Fruit fly (Drosophila melanogaster) whole organism, embryonic: Measurements from ENCODE around the gene CG14273.

ENCODE experiments used
- ATbp ChIP-seq: fragments of 200-800 bp; sonication (Bioruptor generic); optimal IDR thresholded peaks from 2 replicates; lab custom pipeline; 2017; ENCODE audit warnings: missing biosample characterization, mild to moderate bottlenecking, missing genetic modification characterization, missing genetic modification reagents
- Ada2b ChIP-seq: fragments of 200-800 bp; sonication (Bioruptor generic); IDR thresholded peaks from 2 replicates; pipeline ENCODE4 v1.3.6; 2022; ENCODE audit warnings: missing biosample characterization, missing genetic modification characterization
- CG10274 ChIP-seq: fragments of 200-800 bp; sonication (Bioruptor generic); optimal IDR thresholded peaks from 3 replicates; lab custom pipeline; 2017; ENCODE audit warnings: missing biosample characterization, mild to moderate bottlenecking, missing genetic modification characterization
- CG10462 ChIP-seq: fragments of 200-800 bp; sonication (Bioruptor generic); optimal IDR thresholded peaks from 2 replicates; lab custom pipeline; 2016; ENCODE audit warnings: missing biosample characterization, missing genetic modification characterization
- CG12104 ChIP-seq: fragments of 200-800 bp; sonication (Bioruptor generic); optimal IDR thresholded peaks from 3 replicates; lab custom pipeline; 2016; ENCODE audit warnings: missing biosample characterization, missing genetic modification characterization
- CG12219 ChIP-seq: fragments of 200-800 bp; sonication (Bioruptor generic); optimal IDR thresholded peaks from 3 replicates; lab custom pipeline; 2018; ENCODE audit warnings: missing biosample characterization, mild to moderate bottlenecking, missing genetic modification characterization
- CG12769 ChIP-seq: fragments of 200-800 bp; sonication (Bioruptor generic); optimal IDR thresholded peaks from 2 replicates; lab custom pipeline; 2019; ENCODE audit warnings: missing biosample characterization, mild to moderate bottlenecking, missing genetic modification characterization, moderate library complexity
- CG15073 ChIP-seq: fragments of 200-800 bp; sonication (Bioruptor generic); optimal IDR thresholded peaks from 2 replicates; lab custom pipeline; 2016; ENCODE audit warnings: missing biosample characterization, missing genetic modification characterization
- CG15514 ChIP-seq: fragments of 200-800 bp; sonication (Bioruptor generic); optimal IDR thresholded peaks from 3 replicates; lab custom pipeline; 2017; ENCODE audit warnings: missing biosample characterization, missing genetic modification characterization, mild to moderate bottlenecking, moderate library complexity, missing genetic modification reagents
- CG18599 ChIP-seq: fragments of 200-800 bp; sonication (Bioruptor generic); optimal IDR thresholded peaks from 3 replicates; lab custom pipeline; 2017; ENCODE audit warnings: missing biosample characterization, missing genetic modification characterization, mild to moderate bottlenecking, moderate library complexity, missing genetic modification reagents
- CG2712 ChIP-seq: fragments of 200-800 bp; optimal IDR thresholded peaks from 3 replicates; lab custom pipeline; 2019; ENCODE audit warnings: missing biosample characterization, mild to moderate bottlenecking, missing genetic modification characterization, moderate library complexity
- CG2889 ChIP-seq: fragments of 200-800 bp; sonication (Bioruptor generic); IDR thresholded peaks from 3 replicates; pipeline ENCODE4 v1.3.6; 2022; ENCODE audit warnings: missing biosample characterization, missing genetic modification characterization
- CG3726 ChIP-seq: fragments of 200-800 bp; sonication (Bioruptor generic); IDR thresholded peaks from 3 replicates; pipeline ENCODE4, ENCODE4 v1.3.6; 2022; ENCODE audit warnings: missing biosample characterization, missing genetic modification characterization
- CG4854 ChIP-seq: fragments of 200-800 bp; sonication (Bioruptor generic); optimal IDR thresholded peaks from 2 replicates; lab custom pipeline; 2016; ENCODE audit warnings: missing biosample characterization, missing genetic modification characterization, inconsistent platforms
- CG8089 ChIP-seq: fragments of 200-800 bp; sonication (Bioruptor generic); optimal IDR thresholded peaks from 3 replicates; lab custom pipeline; 2016; ENCODE audit warnings: missing biosample characterization, missing genetic modification characterization
- CG8388 ChIP-seq: fragments of 200-800 bp; sonication (Bioruptor generic); optimal IDR thresholded peaks from 2 replicates; lab custom pipeline; 2019; ENCODE audit warnings: missing biosample characterization, mild to moderate bottlenecking, missing genetic modification characterization, moderate library complexity
- CoRest ChIP-seq: fragments of 200-800 bp; sonication (Bioruptor generic); optimal IDR thresholded peaks from 3 replicates; lab custom pipeline; 2018; ENCODE audit warnings: missing biosample characterization, mild to moderate bottlenecking, missing genetic modification characterization, moderate library complexity
- Dad ChIP-seq: fragments of 200-800 bp; sonication (Bioruptor generic); optimal IDR thresholded peaks from 3 replicates; lab custom pipeline; 2016; ENCODE audit warnings: missing biosample characterization, missing genetic modification characterization
- Dip3 ChIP-seq: fragments of 200-800 bp; sonication (Bioruptor generic); optimal IDR thresholded peaks from 3 replicates; lab custom pipeline; 2016; ENCODE audit warnings: missing biosample characterization, missing genetic modification characterization
- Doc3 ChIP-seq: fragments of 200-800 bp; sonication (Bioruptor generic); IDR thresholded peaks from 3 replicates; pipeline ENCODE4 v1.3.6; 2022; ENCODE audit warnings: missing biosample characterization, missing genetic modification characterization; ENCODE audit not compliant: partially characterized antibody
- Gsc ChIP-seq: fragments of 200-800 bp; sonication (Bioruptor generic); IDR thresholded peaks from 2 replicates; pipeline ENCODE4 v1.3.6; 2022; ENCODE audit warnings: missing biosample characterization, missing genetic modification characterization
- HLHmδ ChIP-seq: fragments of 200-800 bp; sonication (Bioruptor generic); optimal IDR thresholded peaks from 2 replicates; lab custom pipeline; 2018; ENCODE audit warnings: missing biosample characterization, mild to moderate bottlenecking, missing genetic modification characterization, moderate library complexity
- Hr51 ChIP-seq, 2 experiments: fragments of 200-800 bp; sonication (Bioruptor generic); optimal IDR thresholded peaks; 2 replicates in 1 of 2; 3 replicates in 1 of 2; lab custom pipeline; 2016 to 2018; ENCODE audit warnings: missing biosample characterization in 2 of 2, missing genetic modification characterization in 2 of 2, mild to moderate bottlenecking in 1 of 2, moderate library complexity in 1 of 2
- Hsf ChIP-seq: fragments of 200-800 bp; sonication (Bioruptor generic); optimal IDR thresholded peaks from 3 replicates; lab custom pipeline; 2016; ENCODE audit warnings: missing biosample characterization, missing genetic modification characterization
- NfI ChIP-seq: fragments of 200-800 bp; sonication (Bioruptor generic); optimal IDR thresholded peaks from 3 replicates; lab custom pipeline; 2018; ENCODE audit warnings: missing biosample characterization, mild to moderate bottlenecking, missing genetic modification characterization, moderate library complexity
- Side ChIP-seq: fragments of 200-800 bp; sonication (Bioruptor generic); optimal IDR thresholded peaks from 2 replicates; lab custom pipeline; 2016; ENCODE audit warnings: missing biosample characterization, missing genetic modification characterization
- Six4 ChIP-seq: fragments of 200-800 bp; sonication (Bioruptor generic); optimal IDR thresholded peaks from 2 replicates; lab custom pipeline; 2016; ENCODE audit warnings: missing biosample characterization, missing genetic modification characterization
- abd-A ChIP-seq: fragments of 200-800 bp; sonication (Bioruptor generic); optimal IDR thresholded peaks from 3 replicates; lab custom pipeline; 2019; ENCODE audit warnings: missing biosample characterization, mild to moderate bottlenecking, missing genetic modification characterization, moderate library complexity
- aop ChIP-seq: fragments of 200-800 bp; sonication (Bioruptor generic); IDR thresholded peaks from 2 replicates; pipeline ENCODE4 v1.3.6; 2022; ENCODE audit warnings: missing biosample characterization, missing genetic modification characterization
- ash1 ChIP-seq: fragments of 200-800 bp; sonication (Bioruptor generic); optimal IDR thresholded peaks from 2 replicates; lab custom pipeline; 2018; ENCODE audit warnings: missing biosample characterization, mild to moderate bottlenecking, missing genetic modification characterization
- az2 ChIP-seq: fragments of 200-800 bp; sonication (Bioruptor generic); optimal IDR thresholded peaks from 3 replicates; lab custom pipeline; 2016; ENCODE audit warnings: missing biosample characterization, missing genetic modification characterization
- bsh ChIP-seq, 2 experiments: fragments of 200-800 bp; sonication (Bioruptor generic); optimal IDR thresholded peaks; 2 replicates each; lab custom pipeline; 2017 to 2018; ENCODE audit warnings: mild to moderate bottlenecking in 2 of 2, missing biosample characterization in 2 of 2, missing genetic modification characterization in 2 of 2, moderate library complexity in 1 of 2
- cato ChIP-seq: fragments of 200-800 bp; sonication (Bioruptor generic); optimal IDR thresholded peaks from 2 replicates; lab custom pipeline; 2016; ENCODE audit warnings: missing biosample characterization, missing genetic modification characterization, borderline replicate concordance
- dm ChIP-seq: fragments of 200-800 bp; sonication (Bioruptor generic); optimal IDR thresholded peaks from 3 replicates; lab custom pipeline; 2016; ENCODE audit warnings: missing biosample characterization, missing genetic modification characterization
- fd96Cb ChIP-seq: fragments of 200-800 bp; sonication (Bioruptor generic); optimal IDR thresholded peaks from 2 replicates; lab custom pipeline; 2018; ENCODE audit warnings: missing biosample characterization, mild to moderate bottlenecking, missing genetic modification characterization, moderate library complexity
- hth ChIP-seq: fragments of >200 bp; optimal IDR thresholded peaks from 2 replicates; lab custom pipeline; 2017; ENCODE audit warnings: inconsistent platforms
- jigr1 ChIP-seq: fragments of 200-800 bp; sonication (Bioruptor generic); IDR thresholded peaks from 3 replicates; pipeline ENCODE4 v1.3.6; 2022; ENCODE audit warnings: missing biosample characterization, missing genetic modification characterization
- ken ChIP-seq: fragments of 200-800 bp; sonication (Bioruptor generic); IDR thresholded peaks from 3 replicates; pipeline ENCODE4 v1.3.6; 2022; ENCODE audit warnings: missing biosample characterization, missing genetic modification characterization
- lab ChIP-seq: fragments of 200-800 bp; sonication (Bioruptor generic); optimal IDR thresholded peaks from 3 replicates; lab custom pipeline; 2017; ENCODE audit warnings: missing biosample characterization, missing genetic modification characterization, mild to moderate bottlenecking, moderate library complexity, missing genetic modification reagents
- nmo ChIP-seq: fragments of 200-800 bp; sonication (Bioruptor generic); optimal IDR thresholded peaks from 2 replicates; lab custom pipeline; 2018; ENCODE audit warnings: missing biosample characterization, mild to moderate bottlenecking, missing genetic modification characterization, moderate library complexity
- otp ChIP-seq: fragments of 200-800 bp; sonication (Bioruptor generic); IDR thresholded peaks from 3 replicates; pipeline ENCODE4, ENCODE4 v1.3.6; 2022; ENCODE audit warnings: missing biosample characterization, missing genetic modification characterization
- pita ChIP-seq: fragments of 200-800 bp; sonication (Bioruptor generic); optimal IDR thresholded peaks from 2 replicates; lab custom pipeline; 2017; ENCODE audit warnings: missing biosample characterization, mild to moderate bottlenecking, missing genetic modification characterization
- psq ChIP-seq: fragments of 200-800 bp; sonication (Bioruptor generic); optimal IDR thresholded peaks from 2 replicates; lab custom pipeline; 2017; ENCODE audit warnings: missing biosample characterization, missing genetic modification characterization
- ranshi ChIP-seq: fragments of 200-800 bp; sonication (Bioruptor generic); IDR thresholded peaks from 2 replicates; pipeline ENCODE4 v1.3.6; 2022; ENCODE audit warnings: missing biosample characterization, missing genetic modification characterization
- schlank ChIP-seq: fragments of 200-800 bp; sonication (Bioruptor generic); optimal IDR thresholded peaks from 2 replicates; lab custom pipeline; 2018; ENCODE audit warnings: missing biosample characterization, mild to moderate bottlenecking, missing genetic modification characterization
- scrt ChIP-seq: fragments of 200-800 bp; sonication (Bioruptor generic); optimal IDR thresholded peaks from 2 replicates; lab custom pipeline; 2018; ENCODE audit warnings: missing biosample characterization, mild to moderate bottlenecking, missing genetic modification characterization, moderate library complexity
- sima ChIP-seq: fragments of 200-800 bp; sonication (Bioruptor generic); optimal IDR thresholded peaks from 2 replicates; lab custom pipeline; 2016; ENCODE audit warnings: missing biosample characterization, missing genetic modification characterization
- sisA ChIP-seq: fragments of 200-800 bp; sonication (Bioruptor generic); IDR thresholded peaks from 2 replicates; pipeline ENCODE4 v1.3.6; 2022; ENCODE audit warnings: missing biosample characterization, missing genetic modification characterization
- slp2 ChIP-seq: fragments of 200-800 bp; sonication (Bioruptor generic); optimal IDR thresholded peaks from 2 replicates; lab custom pipeline; 2016; ENCODE audit warnings: missing biosample characterization, missing genetic modification characterization
- tio ChIP-seq: fragments of 200-800 bp; sonication (Bioruptor generic); optimal IDR thresholded peaks from 2 replicates; lab custom pipeline; 2017; ENCODE audit warnings: missing biosample characterization, missing genetic modification characterization, inconsistent platforms

CG14273 gene

dm6 chr2L:8350560-8351171 lies 8.2 kb downstream of the CG14273 start (continued):
- TF ChIP-seq dm (no peak), ash1 (GFP tag; lab: Kevin White, UChicago) (no peak), ken (no peak), az2 (GFP tag; lab: Kevin White, UChicago) (no peak), CG10462 (GFP tag; lab: Kevin White, UChicago) (no peak), Hr51 (GFP tag; optimal IDR thresholded peaks at IDR 0.05; lab: Kevin White, UChicago) (peak in 1 of 2 experiments; percentile 26), CG12104 (GFP tag; lab: Kevin White, UChicago) (no peak), Dad (GFP tag; lab: Kevin White, UChicago) (no peak), Hsf (no peak), CG12219 (peak; percentile 39), tio (no peak), CG2712 (tag; lab: Kevin White, UChicago) (no peak), scrt (GFP tag; lab: Kevin White, UChicago) (peak; percentile 49), CG2889 (GFP tag; lab: Robert Waterston, UW) (no peak), CG8388 (GFP tag; lab: Kevin White, UChicago) (peak; percentile 8), Ada2b (GFP tag; lab: Robert Waterston, UW) (peak; percentile 12; the same call in 1 of the 2 replicates), abd-A (no peak), CG3726 (GFP tag; lab: Robert Waterston, UW) (no peak), schlank (peak; percentile 36), HLHmδ (GFP tag; lab: Kevin White, UChicago) (no peak), aop (GFP tag; lab: Robert Waterston, UW) (no peak), Doc3 (GFP tag; lab: Robert Waterston, UW) (no peak), otp (0 out of 3 replicates have a peak, but pooled peaks have one; percentile 26), Side (peak; percentile 16), CG15073 (GFP tag; lab: Kevin White, UChicago) (no peak), Six4 (GFP tag; lab: Kevin White, UChicago) (no peak), CG18599 (GFP tag; lab: Kevin White, UChicago) (peak; percentile 62), hth (no peak), CG15514 (GFP tag; lab: Kevin White, UChicago) (peak; percentile 62), ATbp (GFP tag; lab: Kevin White, UChicago) (peak; percentile 80), pita (GFP tag; lab: Kevin White, UChicago) (no peak), ranshi (GFP tag; lab: Robert Waterston, UW) (no peak; the same call in 1 of the 2 replicates), cato (GFP tag; lab: Kevin White, UChicago) (no peak), psq (GFP tag; lab: Kevin White, UChicago) (no peak), nmo (GFP tag; lab: Kevin White, UChicago) (no peak), sisA (GFP tag; lab: Robert Waterston, UW) (no peak), lab (GFP tag; lab: Kevin White, UChicago) (peak; percentile 78), CG12769 (tag; lab: Kevin White, UChicago) (peak; percentile 65), jigr1 (GFP tag; lab: Robert Waterston, UW) (no peak), fd96Cb (tag; lab: Kevin White, UChicago) (no peak), Gsc (no peak), slp2 (GFP tag; lab: Kevin White, UChicago) (no peak), NfI (GFP tag; lab: Kevin White, UChicago) (peak; percentile 2), bsh (GFP tag; optimal IDR thresholded peaks at IDR 0.05; lab: Kevin White, UChicago) (no peak), CoRest (tag; lab: Kevin White, UChicago) (peak; percentile 33), sima (GFP tag; lab: Kevin White, UChicago) (no peak), CG10274 (GFP tag; lab: Kevin White, UChicago) (no peak), CG4854 (no peak), Dip3 (GFP tag; lab: Kevin White, UChicago) (no peak), CG8089 (GFP tag; lab: Kevin White, UChicago) (no peak)
